Worm (Caenorhabditis elegans): ENCODE measurements around the gene copb-1.
A peak's percentile ranks its signal among the peaks of the same experiment; 100 is the strongest.
"Not testable (repeated sequence)": the region's sequence is repeated elsewhere in the genome, so short reads cannot be mapped to it uniquely, and the experiment has no call there.

The copb-1 gene

DNA sequence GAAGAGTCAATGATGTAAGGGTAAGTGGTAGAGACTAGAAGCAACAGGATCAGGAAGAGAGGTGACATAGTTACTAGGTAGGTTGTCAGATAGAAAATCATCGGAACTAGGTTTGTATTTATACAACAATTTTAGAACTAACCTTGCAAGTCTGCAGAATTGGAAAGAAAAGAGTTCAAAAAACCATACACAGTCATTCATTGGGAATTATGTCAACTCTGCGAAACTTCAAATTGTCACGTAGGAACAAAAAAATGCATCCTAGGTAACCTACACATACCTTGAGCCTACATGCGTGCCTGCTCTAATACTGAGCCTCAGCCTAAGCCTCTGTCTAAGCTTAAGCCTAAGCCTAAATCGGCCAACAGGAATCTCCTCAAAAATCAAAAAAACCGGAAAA lies 47.7 kb downstream of the copb-1 start, which contains the start of gene ins-19:
Gene ins-19 (minus strand): TSS at position 101 of the 400 bp plus-strand sequence.
- TF ChIP-seq ccch-3 (GFP tag; optimal IDR thresholded peaks at IDR 0.05) (no peak), mcd-1 (GFP tag; IDR thresholded peaks at IDR 0.05) (no peak)

DNA sequence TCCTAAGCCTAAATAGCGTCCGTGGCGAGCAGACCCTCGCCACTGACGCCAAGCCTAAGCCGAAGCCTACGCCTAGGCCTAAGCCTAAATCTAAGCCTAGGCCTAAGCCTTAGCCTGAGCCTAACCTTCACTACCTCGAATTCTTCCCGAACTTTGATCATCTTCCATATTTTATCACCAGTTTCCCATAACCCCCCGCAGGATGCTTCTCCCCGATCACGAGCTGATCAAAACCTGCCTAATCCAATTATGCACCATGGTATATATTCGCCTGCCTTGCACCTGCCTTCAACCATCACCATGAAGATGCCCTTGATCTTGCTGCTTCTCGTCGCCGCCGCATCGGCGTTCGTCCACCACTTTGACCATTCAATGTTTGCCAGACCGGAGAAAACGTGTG lies 48.1 kb downstream of the copb-1 start, which contains the start of gene ins-31:
Gene ins-31 (plus strand): TSS at position 301 of the 400 bp plus-strand sequence.
- not testable (repeated sequence) for TF ChIP-seq fkh-3 (tag; optimal IDR thresholded peaks at IDR 0.05); lsl-1 (GFP tag; optimal IDR thresholded peaks at IDR 0.05); unc-130 (GFP tag; optimal IDR thresholded peaks at IDR 0.05)

DNA sequence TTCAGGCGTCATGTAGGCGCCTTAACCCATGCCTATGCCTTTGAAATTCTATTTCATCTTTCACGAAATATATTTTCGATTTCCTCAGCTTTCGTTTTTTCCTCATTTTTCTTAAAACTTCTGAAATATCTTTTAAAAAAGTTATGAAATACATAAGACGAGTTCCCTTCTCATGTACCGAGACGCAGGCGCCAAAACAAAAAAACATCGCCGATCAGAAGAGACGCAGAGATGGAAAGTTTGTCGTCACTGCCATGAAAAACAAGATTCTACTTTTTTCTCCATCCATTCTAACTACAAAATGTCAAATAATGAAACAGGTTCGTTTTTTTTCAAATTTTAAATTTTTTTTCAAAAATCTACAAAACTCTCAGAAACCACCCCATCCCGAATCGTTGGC lies 50.4 kb downstream of the copb-1 start, which contains the start of gene chil-24:
Gene chil-24 (plus strand): TSS at position 156 of the 400 bp plus-strand sequence.
- peak; percentile 96 for TF ChIP-seq hmg-1.2 (GFP tag; IDR thresholded peaks at IDR 0.05)
- TF ChIP-seq somi-1 (GFP tag; optimal IDR thresholded peaks at IDR 0.05) = no peak
- TF ChIP-seq aptf-3 (GFP tag; IDR thresholded peaks at IDR 0.05) = no peak
- no peak for TF ChIP-seq cebp-1 (GFP tag; IDR thresholded peaks at IDR 0.05)
- peak; percentile 78 for TF ChIP-seq cebp-1 (tag; optimal IDR thresholded peaks at IDR 0.05)
- peak; percentile 35 for TF ChIP-seq attf-5 (GFP tag; optimal IDR thresholded peaks at IDR 0.05)
- no peak for TF ChIP-seq F52B5.7 (tag; optimal IDR thresholded peaks at IDR 0.05)
- no peak for TF ChIP-seq tlf-1 (GFP tag; optimal IDR thresholded peaks at IDR 0.05)
- no peak for TF ChIP-seq let-607 (tag; optimal IDR thresholded peaks at IDR 0.05)
- no peak for TF ChIP-seq ccch-3 (GFP tag; optimal IDR thresholded peaks at IDR 0.05)

DNA sequence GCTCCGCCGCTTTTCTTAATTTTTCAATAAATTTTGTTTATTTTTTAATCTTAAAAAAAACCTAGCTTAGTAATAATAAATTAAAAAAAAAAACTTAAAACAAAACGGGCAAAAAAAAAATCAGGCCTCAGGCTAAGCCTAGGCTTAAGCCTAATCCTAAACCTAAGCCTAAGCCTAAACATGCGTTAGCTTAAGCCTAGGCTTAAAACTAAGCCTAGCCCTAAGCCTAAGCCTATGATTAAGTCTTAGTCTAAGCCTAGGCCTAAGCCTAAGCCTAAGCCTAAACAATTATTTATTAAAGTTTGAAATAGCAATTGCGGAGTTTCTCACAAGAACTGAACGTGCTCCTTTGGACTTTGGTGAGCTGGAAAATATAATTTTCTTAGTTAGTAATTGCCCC lies 56.7 kb downstream of the copb-1 start:
- no peak for TF ChIP-seq gei-17 (GFP tag; optimal IDR thresholded peaks at IDR 0.05)
- no peak for TF ChIP-seq ceh-100 (GFP tag; IDR thresholded peaks at IDR 0.05)
- no peak for TF ChIP-seq nhr-80 (tag; optimal IDR thresholded peaks at IDR 0.05)
- no peak for TF ChIP-seq nfyb-1 (GFP tag; IDR thresholded peaks at IDR 0.05)
- TF ChIP-seq lin-35 (GFP tag; optimal IDR thresholded peaks at IDR 0.05) = no peak
- no peak for TF ChIP-seq dpff-1 (tag; optimal IDR thresholded peaks at IDR 0.05)
- no peak for TF ChIP-seq xnd-1 (tag; optimal IDR thresholded peaks at IDR 0.05)
- TF ChIP-seq F39B2.1 (GFP tag; IDR thresholded peaks at IDR 0.05) = no peak
- TF ChIP-seq F49E8.2 (tag; optimal IDR thresholded peaks at IDR 0.05; ENCODE audit: insufficient read depth) = no peak
- TF ChIP-seq madf-3 (GFP tag; IDR thresholded peaks at IDR 0.05) = no peak
- no peak for TF ChIP-seq mel-28 (tag; optimal IDR thresholded peaks at IDR 0.05; ENCODE audit: borderline replicate concordance)
- no peak for TF ChIP-seq nhr-27 (tag; optimal IDR thresholded peaks at IDR 0.05)
- no peak for TF ChIP-seq ztf-28 (GFP tag; IDR thresholded peaks at IDR 0.05)
- no peak for TF ChIP-seq unc-130 (GFP tag; optimal IDR thresholded peaks at IDR 0.05)
- TF ChIP-seq cebp-1 (GFP tag; IDR thresholded peaks at IDR 0.05) = no peak
- TF ChIP-seq cebp-1 (tag; optimal IDR thresholded peaks at IDR 0.05) = no peak
- no peak for TF ChIP-seq atf-7 (tag; optimal IDR thresholded peaks at IDR 0.05)
- no peak for TF ChIP-seq hmg-1.2 (GFP tag; IDR thresholded peaks at IDR 0.05)

Measured in whole organism, young adult.